Fruit fly (Drosophila melanogaster) whole organism, embryonic: ENCODE measurements around the gene CG9643.
A peak's percentile ranks its signal among the peaks of the same experiment; 100 is the strongest.

Experiments used
- Adf1 ChIP-seq: fragments of 200-800 bp; sonication (Bioruptor generic); IDR thresholded peaks from 2 replicates; pipeline ENCODE4 v1.3.6; 2022; ENCODE audit warnings: missing biosample characterization, missing genetic modification characterization
- Atf3 ChIP-seq: fragments of 200-800 bp; sonication (Bioruptor generic); optimal IDR thresholded peaks from 3 replicates; lab custom pipeline; 2016; ENCODE audit warnings: missing biosample characterization, missing genetic modification characterization
- B-H2 ChIP-seq: fragments of 200-800 bp; sonication (Bioruptor generic); optimal IDR thresholded peaks from 2 replicates; lab custom pipeline; 2018; ENCODE audit warnings: missing biosample characterization, mild to moderate bottlenecking, missing genetic modification characterization
- CG10274 ChIP-seq: fragments of 200-800 bp; sonication (Bioruptor generic); optimal IDR thresholded peaks from 3 replicates; lab custom pipeline; 2017; ENCODE audit warnings: missing biosample characterization, mild to moderate bottlenecking, missing genetic modification characterization
- CG10431 ChIP-seq: fragments of 200-800 bp; sonication (Bioruptor generic); optimal IDR thresholded peaks from 3 replicates; lab custom pipeline; 2018; ENCODE audit warnings: missing biosample characterization, mild to moderate bottlenecking, missing genetic modification characterization
- CG10462 ChIP-seq: fragments of 200-800 bp; sonication (Bioruptor generic); optimal IDR thresholded peaks from 2 replicates; lab custom pipeline; 2016; ENCODE audit warnings: missing biosample characterization, missing genetic modification characterization
- CG11085 ChIP-seq: fragments of 200-800 bp; sonication (Bioruptor generic); IDR thresholded peaks from 2 replicates; pipeline ENCODE4 v1.3.6; 2022; ENCODE audit warnings: missing biosample characterization, missing genetic modification characterization
- CG11456 ChIP-seq: fragments of 200-800 bp; sonication (Bioruptor generic); IDR thresholded peaks from 3 replicates; pipeline ENCODE4 v1.3.6; 2022; ENCODE audit warnings: missing biosample characterization, missing genetic modification characterization
- CG12155 ChIP-seq: fragments of 200-800 bp; sonication (Bioruptor generic); optimal IDR thresholded peaks from 3 replicates; lab custom pipeline; 2016; ENCODE audit warnings: missing biosample characterization, missing genetic modification characterization
- CG12219 ChIP-seq: fragments of 200-800 bp; sonication (Bioruptor generic); optimal IDR thresholded peaks from 3 replicates; lab custom pipeline; 2018; ENCODE audit warnings: missing biosample characterization, mild to moderate bottlenecking, missing genetic modification characterization
- CG14441 ChIP-seq: fragments of 200-800 bp; sonication (Bioruptor generic); IDR thresholded peaks from 2 replicates; pipeline ENCODE4 v1.3.6; 2022; ENCODE audit warnings: missing biosample characterization, missing genetic modification characterization
- CG14667 ChIP-seq: fragments of 200-800 bp; sonication (Bioruptor generic); IDR thresholded peaks from 2 replicates; pipeline ENCODE4 v1.3.6; 2022; ENCODE audit warnings: missing biosample characterization, missing genetic modification characterization
- CG16779 ChIP-seq: fragments of 200-800 bp; sonication (Bioruptor generic); IDR thresholded peaks from 2 replicates; pipeline ENCODE4 v1.3.6; 2022; ENCODE audit warnings: missing biosample characterization, missing genetic modification characterization
- CG17328 ChIP-seq: fragments of 200-800 bp; sonication (Bioruptor generic); IDR thresholded peaks from 2 replicates; pipeline ENCODE4 v1.3.6; 2022; ENCODE audit warnings: missing biosample characterization, missing genetic modification characterization
- CG17385 ChIP-seq: fragments of 200-800 bp; sonication (Bioruptor generic); optimal IDR thresholded peaks from 3 replicates; lab custom pipeline; 2018; ENCODE audit warnings: missing biosample characterization, mild to moderate bottlenecking, missing genetic modification characterization
- CG2120 ChIP-seq: fragments of 200-800 bp; sonication (Bioruptor generic); optimal IDR thresholded peaks from 3 replicates; lab custom pipeline; 2016; ENCODE audit warnings: missing biosample characterization, missing genetic modification characterization
- CG3281 ChIP-seq: fragments of 200-800 bp; sonication (Bioruptor generic); optimal IDR thresholded peaks from 3 replicates; lab custom pipeline; 2017; ENCODE audit warnings: missing biosample characterization, mild to moderate bottlenecking, missing genetic modification characterization
- CG4360 ChIP-seq: fragments of 200-800 bp; sonication (Bioruptor generic); IDR thresholded peaks from 2 replicates; pipeline ENCODE4 v1.3.6; 2022; ENCODE audit warnings: missing biosample characterization, missing genetic modification characterization
- CG4730 ChIP-seq: fragments of 200-800 bp; sonication (Bioruptor generic); IDR thresholded peaks from 2 replicates; pipeline ENCODE4 v1.3.6; 2022; ENCODE audit warnings: missing biosample characterization, missing genetic modification characterization
- CG9609 ChIP-seq: fragments of 200-800 bp; sonication (Bioruptor generic); optimal IDR thresholded peaks from 3 replicates; lab custom pipeline; 2016; ENCODE audit warnings: missing biosample characterization, missing genetic modification characterization
- CG9797 ChIP-seq: fragments of 200-800 bp; sonication (Bioruptor generic); optimal IDR thresholded peaks from 3 replicates; lab custom pipeline; 2018; ENCODE audit warnings: missing biosample characterization, mild to moderate bottlenecking, missing genetic modification characterization
- Dip2 ChIP-seq: fragments of 200-800 bp; sonication (Bioruptor generic); IDR thresholded peaks from 2 replicates; pipeline ENCODE4 v1.3.6; 2022; ENCODE audit warnings: missing biosample characterization, missing genetic modification characterization
- E2f1 ChIP-seq: fragments of 200-800 bp; sonication (Bioruptor generic); IDR thresholded peaks from 2 replicates; pipeline ENCODE4 v1.3.6; 2022; ENCODE audit warnings: missing biosample characterization, missing genetic modification characterization
- Elba2 ChIP-seq: fragments of 200-800 bp; sonication (Bioruptor generic); optimal IDR thresholded peaks from 3 replicates; lab custom pipeline; 2016; ENCODE audit warnings: missing biosample characterization, missing genetic modification characterization
- HLHmδ ChIP-seq: fragments of 200-800 bp; sonication (Bioruptor generic); optimal IDR thresholded peaks from 2 replicates; lab custom pipeline; 2018; ENCODE audit warnings: missing biosample characterization, mild to moderate bottlenecking, missing genetic modification characterization, moderate library complexity
- Lim3 ChIP-seq: fragments of 200-800 bp; sonication (Bioruptor generic); IDR thresholded peaks from 2 replicates; pipeline ENCODE4 v1.3.6; 2022; ENCODE audit warnings: missing biosample characterization, missing genetic modification characterization
- Nf-YB ChIP-seq: fragments of 200-800 bp; sonication (Bioruptor generic); optimal IDR thresholded peaks from 3 replicates; lab custom pipeline; 2019; ENCODE audit warnings: missing biosample characterization, mild to moderate bottlenecking, missing genetic modification characterization, moderate library complexity
- Oaz ChIP-seq: fragments of 200-800 bp; sonication (Bioruptor generic); IDR thresholded peaks from 2 replicates; pipeline ENCODE4 v1.3.6; 2022; ENCODE audit warnings: missing biosample characterization, missing genetic modification characterization
- Oli ChIP-seq: fragments of 200-800 bp; sonication (Bioruptor generic); optimal IDR thresholded peaks from 2 replicates; lab custom pipeline; 2018; ENCODE audit warnings: missing biosample characterization, mild to moderate bottlenecking, missing genetic modification characterization, moderate library complexity
- PHDP ChIP-seq: fragments of 200-800 bp; sonication (Bioruptor generic); optimal IDR thresholded peaks from 3 replicates; lab custom pipeline; 2018; ENCODE audit warnings: missing biosample characterization, mild to moderate bottlenecking, missing genetic modification characterization, moderate library complexity
- Ptx1 ChIP-seq: fragments of 200-800 bp; sonication (Bioruptor generic); IDR thresholded peaks from 2 replicates; pipeline ENCODE4 v1.3.6; 2022; ENCODE audit warnings: missing biosample characterization, missing genetic modification characterization
- Sox100B ChIP-seq: fragments of 200-800 bp; sonication (Bioruptor generic); optimal IDR thresholded peaks from 3 replicates; lab custom pipeline; 2018; ENCODE audit warnings: missing biosample characterization, mild to moderate bottlenecking, missing genetic modification characterization
- Sry-δ ChIP-seq: fragments of 200-800 bp; sonication (Bioruptor generic); optimal IDR thresholded peaks from 2 replicates; lab custom pipeline; 2016; ENCODE audit warnings: missing biosample characterization, missing genetic modification characterization
- Usf ChIP-seq: fragments of 200-800 bp; sonication (Bioruptor generic); optimal IDR thresholded peaks from 2 replicates; lab custom pipeline; 2017; ENCODE audit warnings: missing genotype, missing biosample characterization, missing genetic modification characterization
- al ChIP-seq: fragments of 200-800 bp; sonication (Bioruptor generic); IDR thresholded peaks from 2 replicates; pipeline ENCODE4 v1.3.6; 2022; ENCODE audit warnings: missing biosample characterization, missing genetic modification characterization
- ap ChIP-seq: fragments of 200-800 bp; sonication (Bioruptor generic); IDR thresholded peaks from 2 replicates; pipeline ENCODE4 v1.3.6; 2022; ENCODE audit warnings: missing biosample characterization, missing genetic modification characterization
- ato ChIP-seq: fragments of 200-800 bp; sonication (Bioruptor generic); IDR thresholded peaks from 2 replicates; pipeline ENCODE4 v1.3.6; 2022; ENCODE audit warnings: missing biosample characterization, missing genetic modification characterization; ENCODE audit not compliant: partially characterized antibody
- fd3F ChIP-seq: fragments of 200-800 bp; sonication (Bioruptor generic); optimal IDR thresholded peaks from 2 replicates; lab custom pipeline; 2018; ENCODE audit warnings: missing biosample characterization, mild to moderate bottlenecking, missing genetic modification characterization, moderate library complexity
- fu2 ChIP-seq: fragments of 200-800 bp; sonication (Bioruptor generic); optimal IDR thresholded peaks from 2 replicates; lab custom pipeline; 2016; ENCODE audit warnings: missing biosample characterization, missing genetic modification characterization
- lmd ChIP-seq: fragments of 200-800 bp; sonication (Bioruptor generic); IDR thresholded peaks from 2 replicates; pipeline ENCODE4 v1.3.6; 2022; ENCODE audit warnings: missing biosample characterization, missing genetic modification characterization
- onecut ChIP-seq: fragments of 200-800 bp; sonication (Bioruptor generic); IDR thresholded peaks from 2 replicates; pipeline ENCODE4 v1.3.6; 2022; ENCODE audit warnings: missing biosample characterization, missing genetic modification characterization
- pfk ChIP-seq: fragments of 200-800 bp; sonication (Bioruptor generic); optimal IDR thresholded peaks from 2 replicates; lab custom pipeline; 2018; ENCODE audit warnings: missing biosample characterization, mild to moderate bottlenecking, missing genetic modification characterization, moderate library complexity
- sc ChIP-seq, 3 experiments: fragments of >200 bp in 2 of 3; fragments of 200-800 bp in 1 of 3; sonication (Bioruptor generic) in 1 of 3; optimal IDR thresholded peaks; 2 replicates in 2 of 3; 3 replicates in 1 of 3; lab custom pipeline; 2017; ENCODE audit warnings: mild to moderate bottlenecking in 1 of 3, missing biosample characterization in 1 of 3, missing genetic modification characterization in 1 of 3, missing genetic modification reagents in 1 of 3
- schlank ChIP-seq: fragments of 200-800 bp; sonication (Bioruptor generic); optimal IDR thresholded peaks from 2 replicates; lab custom pipeline; 2018; ENCODE audit warnings: missing biosample characterization, mild to moderate bottlenecking, missing genetic modification characterization
- sima ChIP-seq: fragments of 200-800 bp; sonication (Bioruptor generic); optimal IDR thresholded peaks from 2 replicates; lab custom pipeline; 2016; ENCODE audit warnings: missing biosample characterization, missing genetic modification characterization
- sr ChIP-seq: fragments of 200-800 bp; sonication (Bioruptor generic); IDR thresholded peaks from 3 replicates; pipeline ENCODE4 v1.3.6; 2022; ENCODE audit warnings: missing biosample characterization, missing genetic modification characterization
- ssp ChIP-seq: fragments of 200-800 bp; sonication (Bioruptor generic); IDR thresholded peaks from 2 replicates; pipeline ENCODE4 v1.3.6; 2022; ENCODE audit warnings: missing biosample characterization, missing genetic modification characterization
- toy ChIP-seq: fragments of 200-800 bp; sonication (Bioruptor generic); IDR thresholded peaks from 2 replicates; pipeline ENCODE4 v1.3.6; 2022; ENCODE audit warnings: missing biosample characterization, missing genetic modification characterization
- tx ChIP-seq: fragments of 200-800 bp; sonication (Bioruptor generic); optimal IDR thresholded peaks from 2 replicates; lab custom pipeline; 2016; ENCODE audit warnings: missing biosample characterization, missing genetic modification characterization
- usp ChIP-seq: fragments of >200 bp; optimal IDR thresholded peaks from 2 replicates; lab custom pipeline; 2017; ENCODE audit warnings: missing biosample characterization, missing genetic modification characterization
- yki ChIP-seq: fragments of >200 bp; optimal IDR thresholded peaks from 3 replicates; lab custom pipeline; 2018
- zen ChIP-seq: fragments of 200-800 bp; sonication (Bioruptor generic); optimal IDR thresholded peaks from 3 replicates; lab custom pipeline; 2018; ENCODE audit warnings: missing biosample characterization, mild to moderate bottlenecking, missing genetic modification characterization, moderate library complexity

Gene CG9643

DNA sequence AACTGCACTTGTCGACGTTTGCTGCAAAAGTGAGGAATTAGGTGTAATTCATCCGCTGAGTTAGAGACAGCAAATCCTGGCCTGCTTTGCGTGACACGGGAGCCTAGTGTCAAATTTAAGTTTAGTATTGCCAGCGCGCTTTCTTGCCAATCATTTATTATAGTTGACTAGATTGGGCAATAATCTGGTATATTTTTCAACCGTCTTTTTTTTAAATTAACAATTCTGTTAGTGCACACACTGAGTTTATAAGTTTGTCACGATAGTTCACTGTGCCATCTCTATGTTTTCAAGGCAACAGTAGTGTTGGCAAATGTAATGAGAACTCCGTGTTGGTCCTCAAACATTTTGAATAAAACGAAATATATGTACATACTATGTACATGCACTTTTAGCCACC is 2.3 kb downstream of the CG9643 start, which contains the start of the genes CG9641 and CG3165 (continued):
- peak; percentile 3 for TF ChIP-seq pfk (GFP tag; lab: Kevin White, UChicago)
- TF ChIP-seq CG17328 (GFP tag; lab: Robert Waterston, UW) = peak; percentile 71
- no peak; the same call in 1 of the 2 replicates for TF ChIP-seq CG4360 (GFP tag; lab: Robert Waterston, UW)
- TF ChIP-seq CG10462 (GFP tag; lab: Kevin White, UChicago) = peak; percentile 70
- peak; percentile 87 for TF ChIP-seq Ptx1 (GFP tag; lab: Robert Waterston, UW)
- TF ChIP-seq CG2120 = peak; percentile 92
- peak; percentile 86 for TF ChIP-seq CG12155
- TF ChIP-seq usp (GFP tag; lab: Kevin White, UChicago) = no peak
- peak; percentile 39; the same call in 1 of the 2 replicates for TF ChIP-seq Lim3 (GFP tag; lab: Robert Waterston, UW)
- peak; percentile 87 for TF ChIP-seq CG9609 (GFP tag; lab: Kevin White, UChicago)
- TF ChIP-seq CG17385 (GFP tag; lab: Kevin White, UChicago) = no peak
- peak; percentile 55 for TF ChIP-seq Elba2 (GFP tag; lab: Kevin White, UChicago)
- no peak for TF ChIP-seq toy (GFP tag; lab: Robert Waterston, UW)
- peak; percentile 79 for TF ChIP-seq CG14667 (GFP tag; lab: Robert Waterston, UW)
- TF ChIP-seq lmd (GFP tag; lab: Robert Waterston, UW) = peak; percentile 81
- peak; percentile 98 for TF ChIP-seq Sry-δ (GFP tag; lab: Kevin White, UChicago)
- peak; percentile 74 for TF ChIP-seq al (GFP tag; lab: Robert Waterston, UW)
- TF ChIP-seq HLHmδ (GFP tag; lab: Kevin White, UChicago) = no peak
- peak; percentile 87 for TF ChIP-seq tx (GFP tag; lab: Kevin White, UChicago)
- TF ChIP-seq B-H2 (GFP tag; lab: Kevin White, UChicago) = peak; percentile 91
- peak; percentile 74 for TF ChIP-seq E2f1 (GFP tag; lab: Robert Waterston, UW)
- peak; percentile 75 for TF ChIP-seq onecut (GFP tag; lab: Robert Waterston, UW)
- TF ChIP-seq fu2 (GFP tag; lab: Kevin White, UChicago) = peak; percentile 82
- TF ChIP-seq Usf (GFP tag; lab: Kevin White, UChicago) = peak; percentile 49
- peak; percentile 75 for TF ChIP-seq CG14441 (GFP tag; lab: Robert Waterston, UW)
- TF ChIP-seq schlank (tag; lab: Kevin White, UChicago) = peak; percentile 52
- peak; percentile 72 for TF ChIP-seq zen (tag; lab: Kevin White, UChicago)
- TF ChIP-seq Dip2 (GFP tag; lab: Robert Waterston, UW) = no peak
- TF ChIP-seq CG10274 = peak; percentile 17
- peak; percentile 90 for TF ChIP-seq CG11456
- TF ChIP-seq CG12219 (GFP tag; lab: Kevin White, UChicago) = no peak
- TF ChIP-seq ap (GFP tag; lab: Robert Waterston, UW) = peak; percentile 45; the same call in 1 of the 2 replicates
- peak; percentile 80 for TF ChIP-seq Atf3
- peak; percentile 78 for TF ChIP-seq ato (GFP tag; lab: Robert Waterston, UW)
- TF ChIP-seq sr (GFP tag; lab: Robert Waterston, UW) = no peak
- peak; percentile 51 for TF ChIP-seq Nf-YB (GFP tag; lab: Kevin White, UChicago)
- peak; percentile 75 for TF ChIP-seq Oli (tag; lab: Kevin White, UChicago)
- peak; percentile 69 for TF ChIP-seq fd3F
- peak; percentile 66; the same call in 1 of the 2 replicates for TF ChIP-seq Oaz (GFP tag; lab: Robert Waterston, UW)
- peak; percentile 76; the same call in 1 of the 2 replicates for TF ChIP-seq CG16779
- TF ChIP-seq Adf1 (GFP tag; lab: Robert Waterston, UW) = peak; percentile 61
- TF ChIP-seq CG9797 = peak; percentile 53
- TF ChIP-seq Sox100B (GFP tag; lab: Kevin White, UChicago) = no peak
- peak; percentile 54 for TF ChIP-seq CG10431
- TF ChIP-seq sc (optimal IDR thresholded peaks at IDR 0.05; lab: Kevin White, UChicago) = no peak
- no peak for TF ChIP-seq sc (GFP tag; optimal IDR thresholded peaks at IDR 0.05; lab: Kevin White, UChicago)
- TF ChIP-seq sima = peak; percentile 10
- TF ChIP-seq CG3281 (GFP tag; lab: Kevin White, UChicago) = peak; percentile 76
- TF ChIP-seq PHDP (tag; lab: Kevin White, UChicago) = no peak
- no peak for TF ChIP-seq yki
- peak; percentile 51 for TF ChIP-seq CG11085 (GFP tag; lab: Robert Waterston, UW)
- peak; percentile 76 for TF ChIP-seq ssp (GFP tag; lab: Robert Waterston, UW)
- peak; percentile 69 for TF ChIP-seq CG4730 (GFP tag; lab: Robert Waterston, UW)
